Fruit fly (Drosophila melanogaster) whole organism, adult: Measurements from ENCODE around the gene CG1552.

ENCODE experiments used
- CG11617 ChIP-seq: fragments of 200-800 bp; sonication (Bioruptor generic); optimal IDR thresholded peaks from 2 replicates; lab custom pipeline; 2017; ENCODE audit warnings: mild to moderate bottlenecking, missing biosample characterization, missing genetic modification reagents, missing genetic modification characterization
- CG12768 ChIP-seq: fragments of 200-800 bp; sonication (Bioruptor generic); optimal IDR thresholded peaks from 2 replicates; lab custom pipeline; 2017; ENCODE audit warnings: missing biosample characterization, missing genetic modification characterization, mild to moderate bottlenecking, moderate library complexity, missing genetic modification reagents
- CG14711 ChIP-seq: fragments of 200-800 bp; sonication (Bioruptor generic); optimal IDR thresholded peaks from 2 replicates; lab custom pipeline; 2018; ENCODE audit warnings: missing biosample characterization, mild to moderate bottlenecking, missing genetic modification characterization, moderate library complexity
- CG1620 ChIP-seq: fragments of 200-800 bp; sonication (Bioruptor generic); optimal IDR thresholded peaks from 2 replicates; lab custom pipeline; 2016; ENCODE audit warnings: missing biosample characterization, missing genetic modification characterization
- CG33017 ChIP-seq: fragments of 200-800 bp; sonication (Bioruptor generic); optimal IDR thresholded peaks from 2 replicates; lab custom pipeline; 2018; ENCODE audit warnings: missing biosample characterization, mild to moderate bottlenecking, missing genetic modification characterization, moderate library complexity
- CG5204 ChIP-seq: fragments of 200-800 bp; sonication (Bioruptor generic); optimal IDR thresholded peaks from 2 replicates; lab custom pipeline; 2016; ENCODE audit warnings: missing biosample characterization, missing genetic modification characterization
- CG7045 ChIP-seq: fragments of 200-800 bp; sonication (Bioruptor generic); optimal IDR thresholded peaks from 2 replicates; lab custom pipeline; 2017; ENCODE audit warnings: missing biosample characterization, mild to moderate bottlenecking, missing genetic modification characterization
- CG7101 ChIP-seq: fragments of 200-800 bp; sonication (Bioruptor generic); optimal IDR thresholded peaks from 2 replicates; lab custom pipeline; 2018; ENCODE audit warnings: missing biosample characterization, mild to moderate bottlenecking, missing genetic modification characterization, moderate library complexity
- Clk ChIP-seq: fragments of 200-800 bp; sonication (Bioruptor generic); optimal IDR thresholded peaks from 2 replicates; lab custom pipeline; 2017; ENCODE audit warnings: missing biosample characterization, missing genetic modification characterization
- Crg-1 ChIP-seq: fragments of 200-800 bp; sonication (Bioruptor generic); optimal IDR thresholded peaks from 2 replicates; lab custom pipeline; 2016; ENCODE audit warnings: missing biosample characterization, missing genetic modification characterization
- Hr96 ChIP-seq: fragments of 200-800 bp; sonication (Bioruptor generic); optimal IDR thresholded peaks from 2 replicates; lab custom pipeline; 2016; ENCODE audit warnings: missing biosample characterization, missing genetic modification characterization
- Mnt ChIP-seq: fragments of 200-800 bp; sonication (Bioruptor generic); optimal IDR thresholded peaks from 2 replicates; lab custom pipeline; 2016; ENCODE audit warnings: missing biosample characterization, mild to moderate bottlenecking, missing genetic modification characterization
- bab1 ChIP-seq: fragments of 200-800 bp; sonication (Bioruptor generic); optimal IDR thresholded peaks from 3 replicates; lab custom pipeline; 2019; ENCODE audit warnings: missing biosample characterization, mild to moderate bottlenecking, missing genetic modification characterization, moderate library complexity
- cic ChIP-seq: fragments of 200-800 bp; sonication (Bioruptor generic); optimal IDR thresholded peaks from 2 replicates; lab custom pipeline; 2017; ENCODE audit warnings: missing biosample characterization, mild to moderate bottlenecking, missing genetic modification characterization, moderate library complexity
- cnc ChIP-seq, 2 experiments: fragments of >200 bp; optimal IDR thresholded peaks; 2 replicates each; lab custom pipeline; 2017
- kay ChIP-seq: fragments of 200-800 bp; sonication (Bioruptor generic); peaks from one replicate; lab custom pipeline; 2016; ENCODE audit warnings: missing biosample characterization, missing genetic modification characterization, borderline replicate concordance
- ovo ChIP-seq: fragments of 200-800 bp; sonication (Bioruptor generic); optimal IDR thresholded peaks from 2 replicates; lab custom pipeline; 2016; ENCODE audit warnings: missing biosample characterization, missing genetic modification characterization
- pad ChIP-seq: fragments of 200-800 bp; sonication (Bioruptor generic); optimal IDR thresholded peaks from 3 replicates; lab custom pipeline; 2017; ENCODE audit warnings: missing biosample characterization, missing genetic modification characterization, mild to moderate bottlenecking, moderate library complexity, missing genetic modification reagents
- tj ChIP-seq: fragments of 200-800 bp; sonication (Bioruptor generic); optimal IDR thresholded peaks from 3 replicates; lab custom pipeline; 2017; ENCODE audit warnings: missing biosample characterization, mild to moderate bottlenecking, missing genetic modification characterization, moderate library complexity
- toe ChIP-seq: fragments of 200-800 bp; sonication (Bioruptor generic); optimal IDR thresholded peaks from 2 replicates; lab custom pipeline; 2016; ENCODE audit warnings: missing biosample characterization, missing genetic modification characterization

CG1552 gene

dm6 chrX:11086250-11086649 is 32.9 kb upstream of the CG1552 start, which contains the start of gene sev:
TSS of gene sev (minus strand) at chrX:11086299.
- TF ChIP-seq CG7045 (no peak), CG12768 (GFP tag; lab: Kevin White, UChicago) (peak; percentile 32), CG11617 (GFP tag; lab: Kevin White, UChicago) (no peak), kay (GFP tag; lab: Kevin White, UChicago) (no peak), Mnt (GFP tag; lab: Kevin White, UChicago) (no peak), pad (no peak), toe (GFP tag; lab: Kevin White, UChicago) (no peak), tj (GFP tag; lab: Kevin White, UChicago) (peak; percentile 25), bab1 (GFP tag; lab: Kevin White, UChicago) (no peak), cic (GFP tag; lab: Kevin White, UChicago) (no peak)

- no peak for TF ChIP-seq toe (GFP tag; lab: Kevin White, UChicago)
- TF ChIP-seq Clk, result no peak
- no peak for TF ChIP-seq Hr96 (GFP tag; lab: Kevin White, UChicago)
- TF ChIP-seq CG1620 (GFP tag; lab: Kevin White, UChicago), result no peak
- TF ChIP-seq Crg-1 (GFP tag; lab: Kevin White, UChicago), result no peak
- TF ChIP-seq kay (GFP tag; lab: Kevin White, UChicago), result no peak
- TF ChIP-seq tj (GFP tag; lab: Kevin White, UChicago), result peak; percentile 91
- TF ChIP-seq CG14711 (tag; lab: Kevin White, UChicago), result no peak
These were observed 29.7 kb upstream of the CG1552 start for dm6 chrX:11083007-11083406.

- peak; percentile 74 for TF ChIP-seq tj (GFP tag; lab: Kevin White, UChicago)
- no peak for TF ChIP-seq Mnt (GFP tag; lab: Kevin White, UChicago)
- peak; percentile 79 for TF ChIP-seq bab1 (GFP tag; lab: Kevin White, UChicago)
- TF ChIP-seq Crg-1 (GFP tag; lab: Kevin White, UChicago), result no peak
These were observed 28.5 kb upstream of the CG1552 start for dm6 chrX:11081834-11082233.

dm6 chrX:11081242-11081641 is 27.9 kb upstream of the CG1552 start:
- TF ChIP-seq CG7045, result peak; percentile 52
- no peak for TF ChIP-seq CG1620 (GFP tag; lab: Kevin White, UChicago)
- TF ChIP-seq CG7101, result peak; percentile 56
- TF ChIP-seq Mnt (GFP tag; lab: Kevin White, UChicago), result no peak
- peak; percentile 6 for TF ChIP-seq CG5204 (GFP tag; lab: Kevin White, UChicago)
- TF ChIP-seq CG11617 (GFP tag; lab: Kevin White, UChicago), result peak; percentile 9
- peak; percentile 61 for TF ChIP-seq CG33017
- peak; percentile 28 for TF ChIP-seq pad
- peak; percentile 28 for TF ChIP-seq bab1 (GFP tag; lab: Kevin White, UChicago)
- no peak for TF ChIP-seq Hr96 (GFP tag; lab: Kevin White, UChicago)
- TF ChIP-seq CG12768 (GFP tag; lab: Kevin White, UChicago), result peak; percentile 53
- no peak for TF ChIP-seq tj (GFP tag; lab: Kevin White, UChicago)
- peak; percentile 35 for TF ChIP-seq toe (GFP tag; lab: Kevin White, UChicago)
- TF ChIP-seq cnc (optimal IDR thresholded peaks at IDR 0.05; lab: Kevin White, UChicago), result no peak
- TF ChIP-seq CG14711 (tag; lab: Kevin White, UChicago), result peak; percentile 50
- peak; percentile 14 for TF ChIP-seq Clk
- no peak for TF ChIP-seq kay (GFP tag; lab: Kevin White, UChicago)
- TF ChIP-seq ovo, result no peak
- TF ChIP-seq cic (GFP tag; lab: Kevin White, UChicago), result no peak
- no peak for TF ChIP-seq Crg-1 (GFP tag; lab: Kevin White, UChicago)

dm6 chrX:11066252-11066651 is 12.9 kb upstream of the CG1552 start, which contains the start of gene CG15203:
TSS of gene CG15203 (plus strand) at chrX:11066552.
- TF ChIP-seq pad (no peak), CG1620 (GFP tag; lab: Kevin White, UChicago) (no peak), Clk (no peak), cic (GFP tag; lab: Kevin White, UChicago) (no peak), bab1 (GFP tag; lab: Kevin White, UChicago) (no peak), CG5204 (GFP tag; lab: Kevin White, UChicago) (no peak), Mnt (GFP tag; lab: Kevin White, UChicago) (no peak), kay (GFP tag; lab: Kevin White, UChicago) (no peak), cnc (optimal IDR thresholded peaks at IDR 0.05; lab: Kevin White, UChicago) (no peak), Crg-1 (GFP tag; lab: Kevin White, UChicago) (no peak)

- TF ChIP-seq CG14711 (tag; lab: Kevin White, UChicago) (no peak), CG7101 (no peak), cnc (optimal IDR thresholded peaks at IDR 0.05; lab: Kevin White, UChicago) (no peak), kay (GFP tag; lab: Kevin White, UChicago) (no peak), bab1 (GFP tag; lab: Kevin White, UChicago) (no peak), Clk (no peak), Crg-1 (GFP tag; lab: Kevin White, UChicago) (no peak), ovo (no peak), CG7045 (no peak), CG33017 (no peak), CG5204 (GFP tag; lab: Kevin White, UChicago) (no peak), CG12768 (GFP tag; lab: Kevin White, UChicago) (no peak)
These were observed 9.7 kb upstream of the CG1552 start, which contains the start of gene CG1537 for dm6 chrX:11063070-11063469. TSS of gene CG1537 (minus strand) at chrX:11063170.

- TF ChIP-seq cic (GFP tag; lab: Kevin White, UChicago) (no peak), CG5204 (GFP tag; lab: Kevin White, UChicago) (no peak), Mnt (GFP tag; lab: Kevin White, UChicago) (no peak), CG14711 (tag; lab: Kevin White, UChicago) (no peak), kay (GFP tag; lab: Kevin White, UChicago) (no peak)
These were observed 6.2 kb upstream of the CG1552 start, which contains the start of gene CG1545 for dm6 chrX:11059519-11059918. TSS of gene CG1545 (minus strand) at chrX:11059619.
